Worm (Caenorhabditis elegans): ENCODE measurements around the gene W02B3.3.

Gene W02B3.3

DNA sequence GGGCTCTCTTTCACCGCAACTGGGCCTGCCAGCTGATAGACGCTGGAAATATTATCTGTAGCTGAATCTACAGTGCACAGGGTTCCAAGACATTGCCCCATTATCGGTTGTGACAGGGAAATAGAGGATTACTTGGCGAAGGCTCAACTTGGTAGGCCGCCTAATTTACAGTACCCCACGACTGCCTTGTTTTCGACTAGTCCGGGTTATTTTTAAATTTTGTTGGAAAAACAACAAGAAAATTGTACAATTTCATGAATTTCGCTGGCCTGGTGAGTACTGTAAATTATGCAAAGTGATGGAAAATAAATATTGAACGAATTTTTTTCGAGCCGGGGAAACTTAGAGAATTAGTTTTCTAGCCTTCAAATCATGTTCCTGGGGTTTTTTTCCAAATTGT lies 32.2 kb downstream of the W02B3.3 start, which contains the start of gene T19C3.7:
Gene T19C3.7, minus strand, starts transcription at position 101 of the 400 bp plus-strand sequence.
- no peak for TF ChIP-seq ceh-43 (GFP tag; optimal IDR thresholded peaks at IDR 0.05)
- no peak for TF ChIP-seq nhr-237 (tag; optimal IDR thresholded peaks at IDR 0.05)
- TF ChIP-seq ztf-11 (tag; optimal IDR thresholded peaks at IDR 0.05) = no peak

DNA sequence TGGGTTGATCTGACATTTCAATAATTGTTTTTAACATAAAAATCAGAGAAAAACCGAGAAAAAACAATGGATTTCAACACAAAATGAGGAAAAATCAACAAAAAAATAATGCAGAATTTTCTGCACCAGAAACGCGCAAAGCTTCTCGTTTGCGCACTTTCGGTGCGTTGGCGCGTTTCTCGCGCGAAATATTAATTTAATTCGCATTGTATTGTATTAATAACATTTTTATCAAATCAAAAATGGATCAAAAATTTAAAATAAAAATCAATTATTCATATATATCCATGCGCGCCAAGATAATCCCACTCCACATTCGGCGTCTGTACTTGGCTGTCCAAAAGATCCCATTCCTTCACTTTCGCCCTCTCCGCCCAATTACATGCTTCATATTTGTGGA lies 33.6 kb downstream of the W02B3.3 start, which contains the start of gene fem-2:
Gene fem-2, minus strand, starts transcription at position 9 of the 400 bp plus-strand sequence.
- TF ChIP-seq hlh-1 (tag; optimal IDR thresholded peaks at IDR 0.05) = no peak
- TF ChIP-seq ces-1 (GFP tag; optimal IDR thresholded peaks at IDR 0.05) = peak; percentile 83

DNA sequence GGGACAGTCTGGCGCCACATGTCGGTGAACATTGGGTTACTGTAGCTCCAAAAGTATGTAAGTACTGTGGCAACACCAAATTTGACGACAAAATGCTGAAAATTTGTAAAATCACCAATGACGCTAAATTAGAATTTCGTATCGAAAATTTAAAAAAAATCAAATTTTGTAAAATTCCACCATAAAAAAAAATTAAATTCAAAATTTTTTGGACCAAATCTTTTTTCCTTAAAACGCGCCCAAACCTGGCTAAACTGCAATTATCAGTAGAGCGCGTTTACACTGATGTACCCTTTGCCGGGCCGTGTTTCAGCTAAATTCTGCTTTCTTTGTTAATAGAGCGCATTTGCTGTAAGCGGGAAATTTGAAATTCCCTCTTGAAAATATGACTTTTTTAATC lies 36.8 kb downstream of the W02B3.3 start, which contains the start of gene T19C3.6:
Gene T19C3.6, minus strand, starts transcription at position 101 of the 400 bp plus-strand sequence.
- TF ChIP-seq zip-8 (tag; optimal IDR thresholded peaks at IDR 0.05) = no peak
- TF ChIP-seq lsy-2 (tag; optimal IDR thresholded peaks at IDR 0.05) = no peak
- TF ChIP-seq unc-39 (tag; optimal IDR thresholded peaks at IDR 0.05) = no peak
- no peak for TF ChIP-seq nhr-28 (tag; optimal IDR thresholded peaks at IDR 0.05)
- TF ChIP-seq lin-32 (GFP tag; optimal IDR thresholded peaks at IDR 0.05) = no peak
- TF ChIP-seq elt-3 (tag; optimal IDR thresholded peaks at IDR 0.05) = no peak
- TF ChIP-seq ceh-39 (tag; optimal IDR thresholded peaks at IDR 0.05) = no peak
- no peak for TF ChIP-seq nhr-2 (tag; optimal IDR thresholded peaks at IDR 0.05)
- TF ChIP-seq mab-5 (tag; optimal IDR thresholded peaks at IDR 0.05) = no peak
- no peak for TF ChIP-seq unc-120 (tag; optimal IDR thresholded peaks at IDR 0.05; ENCODE audit: poor library complexity, severe bottlenecking)

- no peak for TF ChIP-seq mls-2 (tag; optimal IDR thresholded peaks at IDR 0.05)
- TF ChIP-seq nhr-2 (tag; optimal IDR thresholded peaks at IDR 0.05) = no peak
- no peak for TF ChIP-seq drap-1 (GFP tag; optimal IDR thresholded peaks at IDR 0.05)
- TF ChIP-seq lsy-2 (tag; optimal IDR thresholded peaks at IDR 0.05) = no peak
- TF ChIP-seq sem-2 (GFP tag; optimal IDR thresholded peaks at IDR 0.05) = no peak
- TF ChIP-seq unc-120 (tag; optimal IDR thresholded peaks at IDR 0.05; ENCODE audit: poor library complexity, severe bottlenecking) = no peak
- no peak for TF ChIP-seq mab-5 (tag; optimal IDR thresholded peaks at IDR 0.05)
- no peak for TF ChIP-seq lin-32 (GFP tag; optimal IDR thresholded peaks at IDR 0.05)
- TF ChIP-seq lin-13 (tag; optimal IDR thresholded peaks at IDR 0.05) = no peak
- no peak for TF ChIP-seq ceh-39 (tag; optimal IDR thresholded peaks at IDR 0.05)
- TF ChIP-seq cnd-1 (tag; optimal IDR thresholded peaks at IDR 0.05) = no peak
- TF ChIP-seq ces-1 (GFP tag; optimal IDR thresholded peaks at IDR 0.05) = no peak
- TF ChIP-seq ztf-11 (tag; optimal IDR thresholded peaks at IDR 0.05) = no peak
- TF ChIP-seq flh-1 (GFP tag; optimal IDR thresholded peaks at IDR 0.05) = no peak
Observed at ce11 chrIII:627838-628237, 40.4 kb downstream of the W02B3.3 start, which contains the start of gene T19C3.5. Gene T19C3.5, minus strand, starts transcription at chrIII:627938.

DNA sequence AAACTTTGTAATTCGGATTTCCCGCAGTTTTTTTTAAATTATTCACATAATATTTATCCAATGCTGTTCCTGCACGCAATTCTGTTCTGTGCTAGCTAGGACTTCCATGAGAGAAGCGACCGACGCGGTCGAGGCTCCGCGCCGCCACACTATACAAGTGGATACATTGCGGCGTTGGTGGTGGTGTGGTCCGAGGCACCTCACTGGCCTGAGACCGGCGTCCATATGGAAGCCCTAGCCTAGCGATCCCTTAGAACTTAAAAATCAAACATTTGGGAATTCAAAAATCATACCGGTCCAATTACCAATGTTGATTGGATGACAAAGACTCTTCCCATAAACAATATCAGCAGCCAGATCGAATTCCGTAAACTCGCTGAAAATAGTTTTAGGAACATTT lies 42.1 kb downstream of the W02B3.3 start:
- TF ChIP-seq unc-120 (tag; optimal IDR thresholded peaks at IDR 0.05; ENCODE audit: poor library complexity, severe bottlenecking) (no peak), mls-2 (tag; optimal IDR thresholded peaks at IDR 0.05) (no peak), flh-1 (GFP tag; optimal IDR thresholded peaks at IDR 0.05) (no peak), ztf-11 (tag; optimal IDR thresholded peaks at IDR 0.05) (no peak), ces-1 (GFP tag; optimal IDR thresholded peaks at IDR 0.05) (no peak), ceh-83 (GFP tag; optimal IDR thresholded peaks at IDR 0.05) (no peak), M03D4.4 (tag; optimal IDR thresholded peaks at IDR 0.05) (no peak), pha-4 (tag; optimal IDR thresholded peaks at IDR 0.05) (no peak), elt-3 (tag; optimal IDR thresholded peaks at IDR 0.05) (no peak), ham-2 (GFP tag; optimal IDR thresholded peaks at IDR 0.05) (no peak), ceh-39 (tag; optimal IDR thresholded peaks at IDR 0.05) (no peak), nhr-12 (tag; optimal IDR thresholded peaks at IDR 0.05) (no peak), sptf-1 (tag; optimal IDR thresholded peaks at IDR 0.05) (no peak)

DNA sequence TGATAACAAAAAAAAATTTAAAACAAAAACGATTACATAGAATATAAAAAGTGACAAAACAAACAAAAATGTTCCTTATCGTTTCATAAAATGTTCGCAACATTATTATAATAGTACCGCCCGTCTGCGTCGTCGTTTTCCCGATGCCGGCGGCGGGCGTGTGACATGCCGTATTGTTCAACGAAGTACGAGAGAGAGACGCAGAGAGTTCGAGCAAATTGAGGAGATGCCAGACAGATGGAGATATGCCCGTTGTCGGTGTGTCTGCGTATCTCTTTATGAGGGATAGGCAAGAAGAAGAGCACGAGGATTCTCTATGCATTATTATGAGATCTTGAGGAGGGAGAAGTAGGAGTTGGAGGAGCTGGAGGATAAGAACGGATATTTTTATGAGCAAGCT lies 44.5 kb downstream of the W02B3.3 start:
- TF ChIP-seq sem-2 (GFP tag; optimal IDR thresholded peaks at IDR 0.05) = no peak
- peak; percentile 16 for TF ChIP-seq lin-13 (tag; optimal IDR thresholded peaks at IDR 0.05)
- no peak for TF ChIP-seq elt-1 (tag; optimal IDR thresholded peaks at IDR 0.05; ENCODE audit: borderline replicate concordance, insufficient read depth)
- peak; percentile 84 for TF ChIP-seq nhr-237 (tag; optimal IDR thresholded peaks at IDR 0.05)
- peak; percentile 80 for TF ChIP-seq mab-5 (tag; optimal IDR thresholded peaks at IDR 0.05)
- TF ChIP-seq nhr-2 (tag; optimal IDR thresholded peaks at IDR 0.05) = peak; percentile 41
- no peak for TF ChIP-seq ceh-83 (GFP tag; optimal IDR thresholded peaks at IDR 0.05)
- peak; percentile 95 for TF ChIP-seq pha-4 (tag; optimal IDR thresholded peaks at IDR 0.05)
- no peak for TF ChIP-seq ceh-43 (GFP tag; optimal IDR thresholded peaks at IDR 0.05)
- no peak for TF ChIP-seq bed-3 (GFP tag; optimal IDR thresholded peaks at IDR 0.05)
- peak; percentile 17 for TF ChIP-seq mls-2 (tag; optimal IDR thresholded peaks at IDR 0.05)
- TF ChIP-seq unc-120 (tag; optimal IDR thresholded peaks at IDR 0.05; ENCODE audit: poor library complexity, severe bottlenecking) = peak; percentile 99
- no peak for TF ChIP-seq nhr-76 (tag; optimal IDR thresholded peaks at IDR 0.05)
- no peak for TF ChIP-seq blmp-1 (tag; optimal IDR thresholded peaks at IDR 0.05)
- peak; percentile 63 for TF ChIP-seq hlh-1 (tag; optimal IDR thresholded peaks at IDR 0.05)
- TF ChIP-seq lsy-2 (tag; optimal IDR thresholded peaks at IDR 0.05) = peak; percentile 40
- TF ChIP-seq lin-32 (GFP tag; optimal IDR thresholded peaks at IDR 0.05) = peak; percentile 15
- TF ChIP-seq flh-1 (GFP tag; optimal IDR thresholded peaks at IDR 0.05) = no peak
- peak; percentile 51 for TF ChIP-seq ceh-39 (tag; optimal IDR thresholded peaks at IDR 0.05)
- no peak for TF ChIP-seq nhr-28 (tag; optimal IDR thresholded peaks at IDR 0.05)
- peak; percentile 72 for TF ChIP-seq elt-3 (tag; optimal IDR thresholded peaks at IDR 0.05)
- TF ChIP-seq ces-1 (GFP tag; optimal IDR thresholded peaks at IDR 0.05) = peak; percentile 91
- TF ChIP-seq zip-8 (tag; optimal IDR thresholded peaks at IDR 0.05) = no peak
- TF ChIP-seq tbx-8 (GFP tag; optimal IDR thresholded peaks at IDR 0.05) = peak; percentile 9
- peak; percentile 63 for TF ChIP-seq cnd-1 (tag; optimal IDR thresholded peaks at IDR 0.05)
- peak; percentile 53 for TF ChIP-seq drap-1 (GFP tag; optimal IDR thresholded peaks at IDR 0.05)
- peak; percentile 59 for TF ChIP-seq sptf-1 (tag; optimal IDR thresholded peaks at IDR 0.05)
- TF ChIP-seq M03D4.4 (tag; optimal IDR thresholded peaks at IDR 0.05) = peak; percentile 40
- peak; percentile 24 for TF ChIP-seq ham-2 (GFP tag; optimal IDR thresholded peaks at IDR 0.05)
- no peak for TF ChIP-seq nhr-12 (tag; optimal IDR thresholded peaks at IDR 0.05)
- TF ChIP-seq unc-39 (tag; optimal IDR thresholded peaks at IDR 0.05) = no peak
- TF ChIP-seq ztf-11 (tag; optimal IDR thresholded peaks at IDR 0.05) = peak; percentile 35
- TF ChIP-seq snpc-4 (tag; optimal IDR thresholded peaks at IDR 0.05) = no peak
